Fruit fly (Drosophila melanogaster) whole organism, embryonic: ENCODE results near the gene GXIVsPLA2.

Experiments used
- Asciz ChIP-seq: fragments of 200-800 bp; sonication (Bioruptor generic); optimal IDR thresholded peaks from 2 replicates; lab custom pipeline; 2017; ENCODE audit warnings: missing biosample characterization, mild to moderate bottlenecking, missing genetic modification characterization, missing genetic modification reagents
- B-H1 ChIP-seq: fragments of 200-800 bp; sonication (Bioruptor generic); IDR thresholded peaks from 3 replicates; pipeline ENCODE4 v1.3.6; 2022; ENCODE audit warnings: missing biosample characterization, missing genetic modification characterization
- B-H2 ChIP-seq: fragments of 200-800 bp; sonication (Bioruptor generic); optimal IDR thresholded peaks from 2 replicates; lab custom pipeline; 2018; ENCODE audit warnings: missing biosample characterization, mild to moderate bottlenecking, missing genetic modification characterization
- Bgb ChIP-seq: fragments of 200-800 bp; sonication (Bioruptor generic); IDR thresholded peaks from 2 replicates; pipeline ENCODE4 v1.3.6; 2022; ENCODE audit warnings: missing biosample characterization, missing genetic modification characterization; ENCODE audit not compliant: partially characterized antibody
- CG10267 ChIP-seq: fragments of 200-800 bp; sonication (Bioruptor generic); optimal IDR thresholded peaks from 2 replicates; lab custom pipeline; 2018; ENCODE audit warnings: missing biosample characterization, mild to moderate bottlenecking, missing genetic modification characterization, moderate library complexity
- CG1647 ChIP-seq: fragments of 200-800 bp; sonication (Bioruptor generic); optimal IDR thresholded peaks from 3 replicates; lab custom pipeline; 2016; ENCODE audit warnings: missing biosample characterization, missing genetic modification characterization
- CG16813 ChIP-seq: fragments of 200-800 bp; sonication (Bioruptor generic); IDR thresholded peaks from 3 replicates; pipeline ENCODE4 v1.3.6; 2022; ENCODE audit warnings: missing biosample characterization, missing genetic modification characterization; ENCODE audit not compliant: partially characterized antibody
- CG17328 ChIP-seq: fragments of 200-800 bp; sonication (Bioruptor generic); IDR thresholded peaks from 2 replicates; pipeline ENCODE4 v1.3.6; 2022; ENCODE audit warnings: missing biosample characterization, missing genetic modification characterization
- CG17361 ChIP-seq: fragments of 200-800 bp; sonication (Bioruptor generic); IDR thresholded peaks from 3 replicates; pipeline ENCODE4 v1.3.6; 2022; ENCODE audit warnings: missing biosample characterization, missing genetic modification characterization
- CG17385 ChIP-seq: fragments of 200-800 bp; sonication (Bioruptor generic); optimal IDR thresholded peaks from 3 replicates; lab custom pipeline; 2018; ENCODE audit warnings: missing biosample characterization, mild to moderate bottlenecking, missing genetic modification characterization
- CG2116 ChIP-seq: fragments of 200-800 bp; sonication (Bioruptor generic); optimal IDR thresholded peaks from 3 replicates; lab custom pipeline; 2018; ENCODE audit warnings: missing biosample characterization, mild to moderate bottlenecking, missing genetic modification characterization
- CG2712 ChIP-seq: fragments of 200-800 bp; optimal IDR thresholded peaks from 3 replicates; lab custom pipeline; 2019; ENCODE audit warnings: missing biosample characterization, mild to moderate bottlenecking, missing genetic modification characterization, moderate library complexity
- CG33213 ChIP-seq: fragments of 200-800 bp; sonication (Bioruptor generic); optimal IDR thresholded peaks from 3 replicates; lab custom pipeline; 2016; ENCODE audit warnings: missing biosample characterization, missing genetic modification characterization
- CG4404 ChIP-seq: fragments of 200-800 bp; sonication (Bioruptor generic); IDR thresholded peaks from 2 replicates; pipeline ENCODE4 v1.3.6; 2022; ENCODE audit warnings: missing biosample characterization, missing genetic modification characterization
- CG7271 ChIP-seq: fragments of 200-800 bp; sonication (Bioruptor generic); optimal IDR thresholded peaks from 2 replicates; lab custom pipeline; 2018; ENCODE audit warnings: missing biosample characterization, mild to moderate bottlenecking, missing genetic modification characterization, moderate library complexity
- CG7357 ChIP-seq: fragments of 200-800 bp; sonication (Bioruptor generic); IDR thresholded peaks from 3 replicates; pipeline ENCODE4 v1.3.6; 2022; ENCODE audit warnings: missing biosample characterization, missing genetic modification characterization
- CHES-1-like ChIP-seq: fragments of 200-800 bp; sonication (Bioruptor generic); optimal IDR thresholded peaks from 2 replicates; lab custom pipeline; 2016; ENCODE audit warnings: missing biosample characterization, missing genetic modification characterization
- CoRest ChIP-seq: fragments of 200-800 bp; sonication (Bioruptor generic); optimal IDR thresholded peaks from 3 replicates; lab custom pipeline; 2018; ENCODE audit warnings: missing biosample characterization, mild to moderate bottlenecking, missing genetic modification characterization, moderate library complexity
- Fer1 ChIP-seq: fragments of 200-800 bp; sonication (Bioruptor generic); optimal IDR thresholded peaks from 2 replicates; lab custom pipeline; 2017; ENCODE audit warnings: missing biosample characterization, mild to moderate bottlenecking, missing genetic modification characterization
- Fer3 ChIP-seq: fragments of 200-800 bp; sonication (Bioruptor generic); optimal IDR thresholded peaks from 2 replicates; lab custom pipeline; 2018; ENCODE audit warnings: missing biosample characterization, mild to moderate bottlenecking, missing genetic modification characterization, moderate library complexity
- H15 ChIP-seq: fragments of 200-800 bp; sonication (Bioruptor generic); IDR thresholded peaks from 3 replicates; pipeline ENCODE4 v1.3.6; 2022; ENCODE audit warnings: missing biosample characterization, missing genetic modification characterization
- H2.0 ChIP-seq: fragments of 200-800 bp; sonication (Bioruptor generic); IDR thresholded peaks from 2 replicates; pipeline ENCODE4 v1.3.6; 2022; ENCODE audit warnings: missing biosample characterization, missing genetic modification characterization
- Hmr ChIP-seq: fragments of 200-800 bp; sonication (Bioruptor generic); optimal IDR thresholded peaks from 3 replicates; lab custom pipeline; 2017; ENCODE audit warnings: mild to moderate bottlenecking, missing biosample characterization, missing genetic modification reagents, missing genetic modification characterization
- MBD-R2 ChIP-seq: fragments of 200-800 bp; sonication (Bioruptor generic); IDR thresholded peaks from 2 replicates; pipeline ENCODE4 v1.3.6; 2022; ENCODE audit warnings: missing biosample characterization, missing genetic modification characterization
- MESR4 ChIP-seq: fragments of 200-800 bp; sonication (Bioruptor generic); optimal IDR thresholded peaks from 2 replicates; lab custom pipeline; 2018; ENCODE audit warnings: missing biosample characterization, mild to moderate bottlenecking, missing genetic modification characterization, moderate library complexity
- Mrtf ChIP-seq: fragments of 200-800 bp; sonication (Bioruptor generic); IDR thresholded peaks from 3 replicates; pipeline ENCODE4 v1.3.6; 2022; ENCODE audit warnings: missing biosample characterization, missing genetic modification characterization
- Nf-YC ChIP-seq: fragments of 200-800 bp; optimal IDR thresholded peaks from 3 replicates; lab custom pipeline; 2019; ENCODE audit warnings: missing biosample characterization, mild to moderate bottlenecking, missing genetic modification characterization, moderate library complexity
- Sry-β ChIP-seq: fragments of 200-800 bp; sonication (Bioruptor generic); optimal IDR thresholded peaks from 2 replicates; lab custom pipeline; 2018; ENCODE audit warnings: missing biosample characterization, mild to moderate bottlenecking, missing genetic modification characterization, moderate library complexity
- Taf1 ChIP-seq: fragments of 200-800 bp; sonication (Bioruptor generic); IDR thresholded peaks from 2 replicates; pipeline ENCODE4 v1.3.6; 2022; ENCODE audit warnings: missing biosample characterization, missing genetic modification characterization
- Tbp ChIP-seq: fragments of >200 bp; optimal IDR thresholded peaks from 2 replicates; lab custom pipeline; 2018; ENCODE audit warnings: missing biosample characterization, missing genetic modification characterization
- aop ChIP-seq: fragments of 200-800 bp; sonication (Bioruptor generic); IDR thresholded peaks from 2 replicates; pipeline ENCODE4 v1.3.6; 2022; ENCODE audit warnings: missing biosample characterization, missing genetic modification characterization
- bsh ChIP-seq, 2 experiments: fragments of 200-800 bp; sonication (Bioruptor generic); optimal IDR thresholded peaks; 2 replicates each; lab custom pipeline; 2017 to 2018; ENCODE audit warnings: mild to moderate bottlenecking in 2 of 2, missing biosample characterization in 2 of 2, missing genetic modification characterization in 2 of 2, moderate library complexity in 1 of 2
- corto ChIP-seq: fragments of 200-800 bp; sonication (Bioruptor generic); optimal IDR thresholded peaks from 2 replicates; lab custom pipeline; 2016; ENCODE audit warnings: missing biosample characterization, mild to moderate bottlenecking, missing genetic modification characterization, moderate library complexity
- crol ChIP-seq: fragments of 200-800 bp; sonication (Bioruptor generic); IDR thresholded peaks from 2 replicates; pipeline ENCODE4 v1.3.6; 2022; ENCODE audit warnings: missing biosample characterization, missing genetic modification characterization
- dimm ChIP-seq: fragments of 200-800 bp; sonication (Bioruptor generic); IDR thresholded peaks from 2 replicates; pipeline ENCODE4 v1.3.6; 2022; ENCODE audit warnings: missing biosample characterization, missing genetic modification characterization
- ems ChIP-seq: fragments of 200-800 bp; sonication (Bioruptor generic); optimal IDR thresholded peaks from 3 replicates; lab custom pipeline; 2016; ENCODE audit warnings: missing biosample characterization, missing genetic modification characterization
- eve ChIP-seq, 2 experiments: fragments of >200 bp; optimal IDR thresholded peaks; 2 replicates each; lab custom pipeline; 2017; ENCODE audit warnings: missing biosample characterization in 2 of 2, missing genetic modification characterization in 2 of 2
- ftz-f1 ChIP-seq: fragments of 200-800 bp; sonication (Bioruptor generic); optimal IDR thresholded peaks from 2 replicates; lab custom pipeline; 2016; ENCODE audit warnings: missing biosample characterization, missing genetic modification characterization
- gem ChIP-seq: fragments of 200-800 bp; sonication (Bioruptor generic); optimal IDR thresholded peaks from 2 replicates; lab custom pipeline; 2019; ENCODE audit warnings: missing biosample characterization, mild to moderate bottlenecking, missing genetic modification characterization, moderate library complexity
- grn ChIP-seq: fragments of 200-800 bp; sonication (Bioruptor generic); optimal IDR thresholded peaks from 3 replicates; lab custom pipeline; 2017; ENCODE audit warnings: missing biosample characterization, missing genetic modification characterization
- inv ChIP-seq: fragments of 200-800 bp; sonication (Bioruptor generic); IDR thresholded peaks from 2 replicates; pipeline ENCODE4 v1.3.6; 2022; ENCODE audit warnings: missing biosample characterization, missing genetic modification characterization; ENCODE audit not compliant: partially characterized antibody
- lov ChIP-seq, 2 experiments: fragments of 200-800 bp in 1 of 2; fragments of >200 bp in 1 of 2; sonication (Bioruptor generic) in 1 of 2; IDR thresholded peaks in 1 of 2; optimal IDR thresholded peaks in 1 of 2; 2 replicates in 1 of 2; 3 replicates in 1 of 2; pipeline versions ENCODE4 v1.3.6 to Lab custom; 2017 to 2022; ENCODE audit warnings: missing biosample characterization in 1 of 2, missing genetic modification characterization in 1 of 2
- nerfin-2 ChIP-seq: fragments of 200-800 bp; sonication (Bioruptor generic); IDR thresholded peaks from 2 replicates; pipeline ENCODE4 v1.3.6; 2022; ENCODE audit warnings: missing biosample characterization, missing genetic modification characterization; ENCODE audit not compliant: partially characterized antibody
- pfk ChIP-seq: fragments of 200-800 bp; sonication (Bioruptor generic); optimal IDR thresholded peaks from 2 replicates; lab custom pipeline; 2018; ENCODE audit warnings: missing biosample characterization, mild to moderate bottlenecking, missing genetic modification characterization, moderate library complexity
- psq ChIP-seq: fragments of 200-800 bp; sonication (Bioruptor generic); optimal IDR thresholded peaks from 2 replicates; lab custom pipeline; 2017; ENCODE audit warnings: missing biosample characterization, missing genetic modification characterization
- ro ChIP-seq: fragments of 200-800 bp; sonication (Bioruptor generic); IDR thresholded peaks from 2 replicates; pipeline ENCODE4 v1.3.6; 2022; ENCODE audit warnings: missing biosample characterization, missing genetic modification characterization
- slou ChIP-seq: fragments of 200-800 bp; sonication (Bioruptor generic); optimal IDR thresholded peaks from 3 replicates; lab custom pipeline; 2016; ENCODE audit warnings: missing biosample characterization, missing genetic modification characterization
- trh ChIP-seq: fragments of 200-800 bp; sonication (Bioruptor generic); optimal IDR thresholded peaks from 2 replicates; lab custom pipeline; 2016; ENCODE audit warnings: missing biosample characterization, missing genetic modification characterization
- ttk ChIP-seq: fragments of 200-800 bp; sonication (Bioruptor generic); IDR thresholded peaks from 2 replicates; pipeline ENCODE4 v2.1.2; 2022; ENCODE audit warnings: missing biosample characterization, missing genetic modification characterization
- wdn ChIP-seq: fragments of 200-800 bp; sonication (Bioruptor generic); IDR thresholded peaks from 2 replicates; pipeline ENCODE4 v1.3.6; 2022; ENCODE audit warnings: missing biosample characterization, missing genetic modification characterization

GXIVsPLA2 gene

dm6 chr3L:15940823-15941222 lies 14.1 kb upstream of the GXIVsPLA2 start (continued):
- TF ChIP-seq ems (GFP tag; lab: Kevin White, UChicago) (peak; percentile 52), bsh (GFP tag; optimal IDR thresholded peaks at IDR 0.05; lab: Kevin White, UChicago) (peak in 1 of 2 experiments; percentile 80), Hmr (GFP tag; lab: Kevin White, UChicago) (no peak), CG17328 (GFP tag; lab: Robert Waterston, UW) (peak; percentile 80), CG17361 (GFP tag; lab: Robert Waterston, UW) (peak; percentile 74), B-H1 (GFP tag; lab: Robert Waterston, UW) (peak; percentile 35; the same call in 2 of the 3 replicates), Taf1 (GFP tag; lab: Robert Waterston, UW) (no peak), gem (peak; percentile 74), CG4404 (GFP tag; lab: Robert Waterston, UW) (no peak), corto (GFP tag; lab: Kevin White, UChicago) (peak; percentile 47), grn (GFP tag; lab: Kevin White, UChicago) (no peak), Asciz (GFP tag; lab: Kevin White, UChicago) (peak; percentile 34), psq (no peak), lov (optimal IDR thresholded peaks at IDR 0.05; lab: Kevin White, UChicago) (no peak), lov (GFP tag; IDR thresholded peaks at IDR 0.05; lab: Robert Waterston, UW) (0 out of 3 replicates have a peak, but pooled peaks have one; percentile 65), dimm (GFP tag; lab: Robert Waterston, UW) (peak; percentile 63), ro (GFP tag; lab: Robert Waterston, UW) (peak; percentile 47; the same call in 1 of the 2 replicates), CG1647 (GFP tag; lab: Kevin White, UChicago) (peak; percentile 56), aop (GFP tag; lab: Robert Waterston, UW) (no peak), H15 (GFP tag; lab: Robert Waterston, UW) (peak; percentile 54; the same call in 1 of the 3 replicates), MBD-R2 (GFP tag; lab: Robert Waterston, UW) (no peak), Tbp (GFP tag; lab: Kevin White, UChicago) (no peak), H2.0 (0 out of 2 replicates have a peak, but pooled peaks have one; percentile 36), pfk (GFP tag; lab: Kevin White, UChicago) (no peak), eve (GFP tag; optimal IDR thresholded peaks at IDR 0.05; lab: Kevin White, UChicago) (peak in 1 of 2 experiments; percentile 26), nerfin-2 (GFP tag; lab: Robert Waterston, UW) (no peak), Mrtf (GFP tag; lab: Robert Waterston, UW) (peak; percentile 50; the same call in 1 of the 3 replicates), Fer3 (tag; lab: Kevin White, UChicago) (peak; percentile 11), ftz-f1 (GFP tag; lab: Kevin White, UChicago) (no peak), Bgb (GFP tag; lab: Robert Waterston, UW) (no peak), Nf-YC (peak; percentile 5), ttk (GFP tag; lab: Robert Waterston, UW) (peak; percentile 59), CG17385 (GFP tag; lab: Kevin White, UChicago) (peak; percentile 65), CG16813 (GFP tag; lab: Robert Waterston, UW) (no peak), CHES-1-like (GFP tag; lab: Kevin White, UChicago) (no peak), slou (GFP tag; lab: Kevin White, UChicago) (no peak), crol (GFP tag; lab: Robert Waterston, UW) (no peak), CG2712 (peak; percentile 79), inv (GFP tag; lab: Robert Waterston, UW) (no peak), CG10267 (tag; lab: Kevin White, UChicago) (peak; percentile 48), CG33213 (GFP tag; lab: Kevin White, UChicago) (peak; percentile 17), trh (GFP tag; lab: Kevin White, UChicago) (no peak), MESR4 (no peak), B-H2 (GFP tag; lab: Kevin White, UChicago) (no peak), CG7271 (no peak), wdn (GFP tag; lab: Robert Waterston, UW) (no peak), Fer1 (peak; percentile 31), CG2116 (GFP tag; lab: Kevin White, UChicago) (no peak), CoRest (tag; lab: Kevin White, UChicago) (peak; percentile 57), Sry-β (GFP tag; lab: Kevin White, UChicago) (no peak), CG7357 (no peak)
